Fruit fly (Drosophila melanogaster) whole organism, prepupa: Measurements from ENCODE around the gene put.

Experiments used
- CG1621 ChIP-seq: fragments of 200-800 bp; sonication (Bioruptor generic); optimal IDR thresholded peaks from 3 replicates; lab custom pipeline; 2018; ENCODE audit warnings: missing biosample characterization, mild to moderate bottlenecking, missing genetic modification characterization
- Sox102F ChIP-seq: fragments of 200-800 bp; sonication (Bioruptor generic); optimal IDR thresholded peaks from 2 replicates; lab custom pipeline; 2016; ENCODE audit warnings: missing biosample characterization, mild to moderate bottlenecking, missing genetic modification characterization
- svp ChIP-seq: fragments of 200-800 bp; sonication (Bioruptor generic); peaks from one replicate; lab custom pipeline; 2016; ENCODE audit warnings: missing biosample characterization, missing genetic modification characterization

DNA sequence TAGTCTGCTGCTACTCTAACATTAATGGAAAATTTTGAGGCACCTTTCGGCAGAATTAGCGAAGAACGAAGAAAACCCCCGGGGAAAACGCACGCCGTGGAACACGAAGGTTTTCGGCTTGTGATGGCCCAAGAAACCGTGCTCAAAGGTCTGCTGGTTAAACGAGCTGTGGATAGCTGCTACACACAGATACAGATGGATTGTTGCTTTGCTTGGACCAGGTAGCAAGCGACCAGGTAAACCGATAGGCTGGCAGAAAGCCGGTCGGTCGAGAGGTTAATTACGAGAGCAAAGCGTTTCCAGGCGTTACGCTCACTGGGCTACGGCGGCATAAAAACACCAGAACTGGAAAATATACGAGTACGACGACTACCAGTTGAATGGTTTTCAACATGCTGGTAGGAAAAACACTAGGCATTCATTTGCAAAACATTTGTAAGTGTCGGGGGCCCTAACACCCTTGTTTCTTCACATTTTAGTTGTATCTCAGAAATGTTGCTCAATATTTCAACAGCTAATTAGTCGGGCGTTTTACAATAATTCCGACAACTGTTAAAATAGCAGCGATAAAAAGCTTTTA is 26.9 kb upstream of the put start:
- TF ChIP-seq CG1621 (tag; lab: Kevin White, UChicago) (no peak), svp (GFP tag; lab: Kevin White, UChicago) (no peak), Sox102F (no peak)
